Worm (Caenorhabditis elegans) whole organism, early embryonic: ENCODE results near the gene cyn-10.

ENCODE experiments used
- B0310.2 ChIP-seq: sonication (generic microtip); optimal IDR thresholded peaks from 2 replicates; lab custom pipeline; 2016; ENCODE audit warnings: mild to moderate bottlenecking, missing genetic modification characterization, missing compliant biosample characterization
- F13C5.2 ChIP-seq: sonication (generic microtip); optimal IDR thresholded peaks from 2 replicates; lab custom pipeline; 2017; ENCODE audit warnings: mild to moderate bottlenecking, missing genetic modification characterization, inconsistent platforms, missing compliant biosample characterization
- ceh-13 ChIP-seq: fragments of 200-800 bp; sonication (Bioruptor generic); optimal IDR thresholded peaks from 2 replicates; lab custom pipeline; 2018; ENCODE audit warnings: mild to moderate bottlenecking, missing genetic modification characterization, missing compliant biosample characterization
- flt-1 ChIP-seq: fragments of 200-800 bp; sonication (Bioruptor generic); IDR thresholded peaks from 2 replicates; pipeline ENCODE4 v1.3.6; 2022; ENCODE audit warnings: missing genetic modification characterization, missing compliant biosample characterization
- hmg-4 ChIP-seq: fragments of 200-800 bp; sonication (Bioruptor generic); optimal IDR thresholded peaks from 2 replicates; lab custom pipeline; 2018; ENCODE audit warnings: mild to moderate bottlenecking, missing genetic modification characterization, missing compliant biosample characterization
- hnd-1 ChIP-seq: sonication (generic microtip); optimal IDR thresholded peaks from 2 replicates; lab custom pipeline; 2016; ENCODE audit warnings: missing genetic modification characterization, missing compliant biosample characterization
- pes-1 ChIP-seq: fragments of 200-800 bp; sonication (Bioruptor generic); IDR thresholded peaks from 2 replicates; pipeline ENCODE4 v1.3.6; 2022; ENCODE audit warnings: missing genetic modification reagents, missing genetic modification characterization, missing compliant biosample characterization
- tbx-37 ChIP-seq: fragments of 200-800 bp; sonication (Bioruptor generic); conservative IDR thresholded peaks from 2 replicates; pipeline ENCODE4 v1.3.6; 2022; ENCODE audit warnings: missing genetic modification reagents, missing genetic modification characterization, missing compliant biosample characterization

- TF ChIP-seq flt-1 (GFP tag; lab: Robert Waterston, UW) (no peak), tbx-37 (GFP tag; lab: Robert Waterston, UW) (no peak), F13C5.2 (tag; lab: Kevin White, UChicago) (no peak), hnd-1 (tag; lab: Kevin White, UChicago) (no peak), B0310.2 (tag; lab: Kevin White, UChicago) (no peak), ceh-13 (no peak), pes-1 (no peak), hmg-4 (GFP tag; lab: Kevin White, UChicago) (no peak)
Measured at ce11 chrII:6889580-6889922, 23.6 kb downstream of the cyn-10 start.
